Worm (Caenorhabditis elegans): ENCODE results near the gene mpz-5.

DNA sequence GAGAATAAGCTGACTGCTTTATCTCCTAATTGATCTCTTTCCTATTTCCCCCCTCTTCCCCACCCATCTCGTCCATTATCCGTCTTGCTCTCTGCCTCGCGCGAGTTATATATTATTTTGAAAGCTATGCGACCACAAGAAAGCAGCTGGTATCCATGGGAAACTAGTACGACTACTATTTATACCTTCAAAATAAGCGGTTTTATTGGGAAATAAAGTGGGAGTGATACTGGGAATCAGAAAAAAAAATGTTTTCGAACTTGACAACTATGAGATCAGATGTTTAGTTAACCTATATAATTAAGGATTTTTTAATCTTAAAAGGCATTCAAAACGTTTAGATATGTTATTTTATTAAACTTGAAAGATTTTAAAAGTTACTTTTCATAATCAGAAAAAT is 33.9 kb downstream of the mpz-5 start:
- TF ChIP-seq dve-1 (tag; optimal IDR thresholded peaks at IDR 0.05), result no peak
- TF ChIP-seq pha-4 (tag; optimal IDR thresholded peaks at IDR 0.05), result no peak
- TF ChIP-seq Y22D7AL.16 (tag; optimal IDR thresholded peaks at IDR 0.05), result no peak
- TF ChIP-seq ceh-24 (tag; optimal IDR thresholded peaks at IDR 0.05), result no peak
- no peak for TF ChIP-seq lin-11 (tag; optimal IDR thresholded peaks at IDR 0.05)
- no peak for TF ChIP-seq tbx-2 (tag; optimal IDR thresholded peaks at IDR 0.05)
- TF ChIP-seq ama-1 (optimal IDR thresholded peaks at IDR 0.05), result no peak
- TF ChIP-seq fax-1 (tag; optimal IDR thresholded peaks at IDR 0.05), result no peak
- TF ChIP-seq unc-86 (tag; optimal IDR thresholded peaks at IDR 0.05), result no peak
